Fruit fly (Drosophila melanogaster) whole organism, embryonic: ENCODE data around the gene CG15040.

Experiments
- B-H1 ChIP-seq: fragments of 200-800 bp; sonication (Bioruptor generic); IDR thresholded peaks from 3 replicates; pipeline ENCODE4 v1.3.6; 2022; ENCODE audit warnings: missing biosample characterization, missing genetic modification characterization
- CG13123 ChIP-seq: fragments of 200-800 bp; sonication (Bioruptor generic); optimal IDR thresholded peaks from 2 replicates; lab custom pipeline; 2016; ENCODE audit warnings: missing biosample characterization, missing genetic modification characterization
- CG16863 ChIP-seq: fragments of 200-800 bp; sonication (Bioruptor generic); optimal IDR thresholded peaks from 3 replicates; lab custom pipeline; 2016; ENCODE audit warnings: missing biosample characterization, missing genetic modification characterization
- CG18599 ChIP-seq: fragments of 200-800 bp; sonication (Bioruptor generic); optimal IDR thresholded peaks from 3 replicates; lab custom pipeline; 2017; ENCODE audit warnings: missing biosample characterization, missing genetic modification characterization, mild to moderate bottlenecking, moderate library complexity, missing genetic modification reagents
- CG2129 ChIP-seq: fragments of 200-800 bp; sonication (Bioruptor generic); IDR thresholded peaks from 2 replicates; pipeline ENCODE4 v1.3.6; 2022; ENCODE audit warnings: missing biosample characterization, missing genetic modification characterization; ENCODE audit not compliant: partially characterized antibody
- CG30020 ChIP-seq: fragments of 200-800 bp; optimal IDR thresholded peaks from 2 replicates; lab custom pipeline; 2019; ENCODE audit warnings: missing biosample characterization, mild to moderate bottlenecking, missing genetic modification characterization, moderate library complexity
- CG31365 ChIP-seq: fragments of 200-800 bp; sonication (Bioruptor generic); optimal IDR thresholded peaks from 2 replicates; lab custom pipeline; 2018; ENCODE audit warnings: missing biosample characterization, mild to moderate bottlenecking, missing genetic modification characterization
- CG4282 ChIP-seq: fragments of 200-800 bp; sonication (Bioruptor generic); optimal IDR thresholded peaks from 2 replicates; lab custom pipeline; 2016; ENCODE audit warnings: missing biosample characterization, missing genetic modification characterization
- CG7556 ChIP-seq: fragments of 200-800 bp; sonication (Bioruptor generic); optimal IDR thresholded peaks from 2 replicates; lab custom pipeline; 2017; ENCODE audit warnings: missing biosample characterization, mild to moderate bottlenecking, missing genetic modification characterization
- CG7987 ChIP-seq: fragments of 200-800 bp; sonication (Bioruptor generic); optimal IDR thresholded peaks from 2 replicates; lab custom pipeline; 2018; ENCODE audit warnings: missing biosample characterization, mild to moderate bottlenecking, missing genetic modification characterization, moderate library complexity
- Drgx ChIP-seq: fragments of 200-800 bp; sonication (Bioruptor generic); IDR thresholded peaks from 2 replicates; pipeline ENCODE4 v1.3.6; 2022; ENCODE audit warnings: missing biosample characterization, missing genetic modification characterization
- GATAe ChIP-seq: fragments of 200-800 bp; sonication (Bioruptor generic); conservative IDR thresholded peaks from 2 replicates; pipeline ENCODE4 v1.3.6; 2022; ENCODE audit warnings: missing biosample characterization, missing genetic modification characterization
- Meics ChIP-seq: fragments of 200-800 bp; sonication (Bioruptor generic); optimal IDR thresholded peaks from 2 replicates; lab custom pipeline; 2017; ENCODE audit warnings: missing biosample characterization, mild to moderate bottlenecking, missing genetic modification characterization
- Ptx1 ChIP-seq: fragments of 200-800 bp; sonication (Bioruptor generic); IDR thresholded peaks from 2 replicates; pipeline ENCODE4 v1.3.6; 2022; ENCODE audit warnings: missing biosample characterization, missing genetic modification characterization
- Sox100B ChIP-seq: fragments of 200-800 bp; sonication (Bioruptor generic); optimal IDR thresholded peaks from 3 replicates; lab custom pipeline; 2018; ENCODE audit warnings: missing biosample characterization, mild to moderate bottlenecking, missing genetic modification characterization
- ac ChIP-seq: fragments of 200-800 bp; sonication (Bioruptor generic); optimal IDR thresholded peaks from 3 replicates; lab custom pipeline; 2017; ENCODE audit warnings: missing biosample characterization, mild to moderate bottlenecking, missing genetic modification characterization
- bsh ChIP-seq, 2 experiments: fragments of 200-800 bp; sonication (Bioruptor generic); optimal IDR thresholded peaks; 2 replicates each; lab custom pipeline; 2017 to 2018; ENCODE audit warnings: mild to moderate bottlenecking in 2 of 2, missing biosample characterization in 2 of 2, missing genetic modification characterization in 2 of 2, moderate library complexity in 1 of 2
- cg ChIP-seq: fragments of 200-800 bp; sonication (Bioruptor generic); optimal IDR thresholded peaks from 3 replicates; lab custom pipeline; 2019; ENCODE audit warnings: missing biosample characterization, mild to moderate bottlenecking, missing genetic modification characterization, moderate library complexity
- chm ChIP-seq: fragments of 200-800 bp; sonication (Bioruptor generic); IDR thresholded peaks from 2 replicates; pipeline ENCODE4 v1.3.6; 2022; ENCODE audit warnings: missing biosample characterization, missing genetic modification characterization
- crol ChIP-seq: fragments of 200-800 bp; sonication (Bioruptor generic); IDR thresholded peaks from 2 replicates; pipeline ENCODE4 v1.3.6; 2022; ENCODE audit warnings: missing biosample characterization, missing genetic modification characterization
- dati ChIP-seq: fragments of 200-800 bp; sonication (Bioruptor generic); IDR thresholded peaks from 2 replicates; pipeline ENCODE4 v1.3.6; 2022; ENCODE audit warnings: missing biosample characterization, missing genetic modification characterization
- exex ChIP-seq: fragments of 200-800 bp; sonication (Bioruptor generic); optimal IDR thresholded peaks from 4 replicates; lab custom pipeline; 2018; ENCODE audit warnings: missing biosample characterization, mild to moderate bottlenecking, missing genetic modification characterization, moderate library complexity
- gcm ChIP-seq: fragments of 200-800 bp; sonication (Bioruptor generic); optimal IDR thresholded peaks from 2 replicates; lab custom pipeline; 2019; ENCODE audit warnings: missing biosample characterization, mild to moderate bottlenecking, missing genetic modification characterization, moderate library complexity
- hbn ChIP-seq: fragments of 200-800 bp; sonication (Bioruptor generic); IDR thresholded peaks from 2 replicates; pipeline ENCODE4 v1.3.6; 2022; ENCODE audit warnings: missing biosample characterization, missing genetic modification characterization; ENCODE audit not compliant: partially characterized antibody
- lola ChIP-seq, 3 experiments: fragments of >200 bp in 2 of 3; fragments of 200-800 bp in 1 of 3; sonication (Bioruptor generic) in 1 of 3; optimal IDR thresholded peaks; 2 replicates each; lab custom pipeline; 2017 to 2019; ENCODE audit warnings: missing biosample characterization in 3 of 3, missing genetic modification characterization in 3 of 3, mild to moderate bottlenecking in 1 of 3, moderate library complexity in 1 of 3
- nom ChIP-seq: fragments of 200-800 bp; sonication (Bioruptor generic); optimal IDR thresholded peaks from 2 replicates; lab custom pipeline; 2017; ENCODE audit warnings: missing biosample characterization, missing genetic modification characterization, mild to moderate bottlenecking, moderate library complexity, missing genetic modification reagents

Gene CG15040

dm6 chrX:18560584-18560983, 56.8 kb downstream of the CG15040 start:
- TF ChIP-seq B-H1 (GFP tag; lab: Robert Waterston, UW) (no peak), cg (no peak), crol (GFP tag; lab: Robert Waterston, UW) (peak; percentile 63), CG18599 (no peak), Ptx1 (GFP tag; lab: Robert Waterston, UW) (no peak), gcm (GFP tag; lab: Kevin White, UChicago) (peak; percentile 93), exex (tag; lab: Kevin White, UChicago) (no peak)

dm6 chrX:18558583-18558982, 58.8 kb downstream of the CG15040 start:
- TF ChIP-seq CG16863: no peak
- TF ChIP-seq CG7556: no peak
- TF ChIP-seq CG4282 (GFP tag; lab: Kevin White, UChicago): no peak
- no peak for TF ChIP-seq Meics (GFP tag; lab: Kevin White, UChicago)
- TF ChIP-seq Sox100B (GFP tag; lab: Kevin White, UChicago): no peak
- TF ChIP-seq CG13123: no peak
- TF ChIP-seq dati: no peak
- TF ChIP-seq CG7987: no peak
- no peak for TF ChIP-seq CG31365
- TF ChIP-seq CG30020 (tag; lab: Kevin White, UChicago): no peak
- TF ChIP-seq GATAe (GFP tag; lab: Robert Waterston, UW): no peak
- no peak for TF ChIP-seq ac (GFP tag; lab: Kevin White, UChicago)
- TF ChIP-seq nom (GFP tag; lab: Kevin White, UChicago): peak; percentile 17
- TF ChIP-seq chm (GFP tag; lab: Robert Waterston, UW): no peak
- TF ChIP-seq Drgx: peak; percentile 56
- TF ChIP-seq bsh (GFP tag; optimal IDR thresholded peaks at IDR 0.05; lab: Kevin White, UChicago): peak in 1 of 2 experiments; percentile 22
- TF ChIP-seq lola (GFP tag; optimal IDR thresholded peaks at IDR 0.05; lab: Kevin White, UChicago): no peak
- no peak for TF ChIP-seq hbn (GFP tag; lab: Robert Waterston, UW)
- TF ChIP-seq CG2129 (GFP tag; lab: Robert Waterston, UW): no peak
